Fruit fly (Drosophila melanogaster) whole organism, embryonic: ENCODE measurements around the gene Pex16.

Experiments
- Abd-B ChIP-seq: fragments of 200-800 bp; sonication (Bioruptor generic); optimal IDR thresholded peaks from 2 replicates; lab custom pipeline; 2018; ENCODE audit warnings: missing biosample characterization, mild to moderate bottlenecking, missing genetic modification characterization, moderate library complexity
- Ada2b ChIP-seq: fragments of 200-800 bp; sonication (Bioruptor generic); IDR thresholded peaks from 2 replicates; pipeline ENCODE4 v1.3.6; 2022; ENCODE audit warnings: missing biosample characterization, missing genetic modification characterization
- CG11093 ChIP-seq: fragments of 200-800 bp; sonication (Bioruptor generic); IDR thresholded peaks from 3 replicates; pipeline ENCODE4 v1.3.6; 2022; ENCODE audit warnings: missing biosample characterization, missing genetic modification characterization
- CG11247 ChIP-seq: fragments of 200-800 bp; sonication (Bioruptor generic); IDR thresholded peaks from 2 replicates; pipeline ENCODE4 v1.3.6; 2022; ENCODE audit warnings: missing biosample characterization, missing genetic modification characterization
- CG11504 ChIP-seq: fragments of 200-800 bp; sonication (Bioruptor generic); optimal IDR thresholded peaks from 3 replicates; lab custom pipeline; 2019; ENCODE audit warnings: missing biosample characterization, mild to moderate bottlenecking, missing genetic modification characterization, moderate library complexity
- CG12299 ChIP-seq: fragments of 200-800 bp; sonication (Bioruptor generic); optimal IDR thresholded peaks from 2 replicates; lab custom pipeline; 2018; ENCODE audit warnings: missing biosample characterization, mild to moderate bottlenecking, missing genetic modification characterization
- CG12391 ChIP-seq: fragments of 200-800 bp; sonication (Bioruptor generic); optimal IDR thresholded peaks from 3 replicates; lab custom pipeline; 2018; ENCODE audit warnings: missing biosample characterization, mild to moderate bottlenecking, missing genetic modification characterization, moderate library complexity
- CG12659 ChIP-seq: fragments of 200-800 bp; sonication (Bioruptor generic); optimal IDR thresholded peaks from 3 replicates; lab custom pipeline; 2017; ENCODE audit warnings: mild to moderate bottlenecking, missing biosample characterization, missing genetic modification reagents, missing genetic modification characterization
- CG15601 ChIP-seq: fragments of 200-800 bp; sonication (Bioruptor generic); optimal IDR thresholded peaks from 3 replicates; lab custom pipeline; 2019; ENCODE audit warnings: missing biosample characterization, mild to moderate bottlenecking, missing genetic modification characterization, moderate library complexity
- CG17359 ChIP-seq: fragments of 200-800 bp; sonication (Bioruptor generic); optimal IDR thresholded peaks from 3 replicates; lab custom pipeline; 2018; ENCODE audit warnings: missing biosample characterization, mild to moderate bottlenecking, missing genetic modification characterization, moderate library complexity
- CG17829 ChIP-seq: fragments of 200-800 bp; optimal IDR thresholded peaks from 2 replicates; lab custom pipeline; 2019; ENCODE audit warnings: missing biosample characterization, mild to moderate bottlenecking, missing genetic modification characterization, moderate library complexity
- CG2116 ChIP-seq: fragments of 200-800 bp; sonication (Bioruptor generic); optimal IDR thresholded peaks from 3 replicates; lab custom pipeline; 2018; ENCODE audit warnings: missing biosample characterization, mild to moderate bottlenecking, missing genetic modification characterization
- CG3065 ChIP-seq: fragments of 200-800 bp; sonication (Bioruptor generic); optimal IDR thresholded peaks from 2 replicates; lab custom pipeline; 2016; ENCODE audit warnings: missing biosample characterization, missing genetic modification characterization
- CG31224 ChIP-seq: fragments of 200-800 bp; sonication (Bioruptor generic); IDR thresholded peaks from 2 replicates; pipeline ENCODE4 v1.3.6; 2022; ENCODE audit warnings: missing biosample characterization, missing genetic modification characterization
- CG32772 ChIP-seq: fragments of 200-800 bp; sonication (Bioruptor generic); IDR thresholded peaks from 2 replicates; pipeline ENCODE4 v1.3.6; 2022; ENCODE audit warnings: missing biosample characterization, missing genetic modification characterization
- CG3407 ChIP-seq: fragments of 200-800 bp; sonication (Bioruptor generic); optimal IDR thresholded peaks from 2 replicates; lab custom pipeline; 2018; ENCODE audit warnings: missing biosample characterization, mild to moderate bottlenecking, missing genetic modification characterization
- CG3847 ChIP-seq: fragments of 200-800 bp; sonication (Bioruptor generic); IDR thresholded peaks from 2 replicates; pipeline ENCODE4 v1.3.6; 2022; ENCODE audit warnings: missing biosample characterization, missing genetic modification characterization
- CG4424 ChIP-seq: fragments of 200-800 bp; sonication (Bioruptor generic); optimal IDR thresholded peaks from 3 replicates; lab custom pipeline; 2016; ENCODE audit warnings: missing biosample characterization, missing genetic modification characterization
- CG6272 ChIP-seq: fragments of 200-800 bp; sonication (Bioruptor generic); IDR thresholded peaks from 2 replicates; pipeline ENCODE4 v1.3.6; 2022; ENCODE audit warnings: missing biosample characterization, missing genetic modification characterization
- CG6791 ChIP-seq: fragments of 200-800 bp; sonication (Bioruptor generic); IDR thresholded peaks from 3 replicates; pipeline ENCODE4 v1.3.6; 2022; ENCODE audit warnings: missing biosample characterization, missing genetic modification characterization; ENCODE audit not compliant: partially characterized antibody
- CG7745 ChIP-seq: fragments of 200-800 bp; sonication (Bioruptor generic); optimal IDR thresholded peaks from 2 replicates; lab custom pipeline; 2018; ENCODE audit warnings: missing biosample characterization, mild to moderate bottlenecking, missing genetic modification characterization, moderate library complexity
- CG7786 ChIP-seq: fragments of 200-800 bp; sonication (Bioruptor generic); optimal IDR thresholded peaks from 2 replicates; lab custom pipeline; 2016; ENCODE audit warnings: missing biosample characterization, missing genetic modification characterization
- CG8089 ChIP-seq: fragments of 200-800 bp; sonication (Bioruptor generic); optimal IDR thresholded peaks from 3 replicates; lab custom pipeline; 2016; ENCODE audit warnings: missing biosample characterization, missing genetic modification characterization
- CG9876 ChIP-seq: fragments of 200-800 bp; sonication (Bioruptor generic); optimal IDR thresholded peaks from 2 replicates; lab custom pipeline; 2016; ENCODE audit warnings: missing biosample characterization, missing genetic modification characterization
- Fer2 ChIP-seq: fragments of 200-800 bp; sonication (Bioruptor generic); optimal IDR thresholded peaks from 2 replicates; lab custom pipeline; 2018; ENCODE audit warnings: missing biosample characterization, mild to moderate bottlenecking, missing genetic modification characterization, moderate library complexity
- HmgZ ChIP-seq: fragments of 200-800 bp; sonication (Bioruptor generic); optimal IDR thresholded peaks from 2 replicates; lab custom pipeline; 2018; ENCODE audit warnings: missing biosample characterization, mild to moderate bottlenecking, missing genetic modification characterization
- MESR4 ChIP-seq: fragments of 200-800 bp; sonication (Bioruptor generic); optimal IDR thresholded peaks from 2 replicates; lab custom pipeline; 2018; ENCODE audit warnings: missing biosample characterization, mild to moderate bottlenecking, missing genetic modification characterization, moderate library complexity
- Mes4 ChIP-seq: fragments of 200-800 bp; sonication (Bioruptor generic); optimal IDR thresholded peaks from 2 replicates; lab custom pipeline; 2016; ENCODE audit warnings: missing biosample characterization, missing genetic modification characterization
- Nf-YA ChIP-seq: fragments of 200-800 bp; sonication (Bioruptor generic); IDR thresholded peaks from 2 replicates; pipeline ENCODE4 v1.3.6; 2022; ENCODE audit warnings: missing biosample characterization, missing genetic modification characterization
- Poxn ChIP-seq: fragments of 200-800 bp; sonication (Bioruptor generic); IDR thresholded peaks from 2 replicates; pipeline ENCODE4 v1.3.6; 2022; ENCODE audit warnings: missing biosample characterization, missing genetic modification characterization
- Side ChIP-seq: fragments of 200-800 bp; sonication (Bioruptor generic); optimal IDR thresholded peaks from 2 replicates; lab custom pipeline; 2016; ENCODE audit warnings: missing biosample characterization, missing genetic modification characterization
- Sox102F ChIP-seq: fragments of 200-800 bp; sonication (Bioruptor generic); optimal IDR thresholded peaks from 2 replicates; lab custom pipeline; 2018; ENCODE audit warnings: missing biosample characterization, mild to moderate bottlenecking, missing genetic modification characterization, moderate library complexity
- Stat92E ChIP-seq, 3 experiments: fragments of >200 bp in 2 of 3; fragments of 200-800 bp in 1 of 3; sonication (Bioruptor generic) in 1 of 3; optimal IDR thresholded peaks; 2 replicates each; lab custom pipeline; 2017 to 2019; ENCODE audit warnings: missing biosample characterization in 3 of 3, missing genetic modification characterization in 3 of 3, mild to moderate bottlenecking in 1 of 3, moderate library complexity in 1 of 3
- ac ChIP-seq: fragments of 200-800 bp; sonication (Bioruptor generic); optimal IDR thresholded peaks from 3 replicates; lab custom pipeline; 2017; ENCODE audit warnings: missing biosample characterization, mild to moderate bottlenecking, missing genetic modification characterization
- ara ChIP-seq: fragments of 200-800 bp; sonication (Bioruptor generic); IDR thresholded peaks from 2 replicates; pipeline ENCODE4 v1.3.6; 2022; ENCODE audit warnings: missing biosample characterization, missing genetic modification characterization
- bbx ChIP-seq: fragments of 200-800 bp; sonication (Bioruptor generic); IDR thresholded peaks from 2 replicates; pipeline ENCODE4 v1.3.6; 2022; ENCODE audit warnings: missing biosample characterization, missing genetic modification characterization; ENCODE audit not compliant: partially characterized antibody
- dati ChIP-seq: fragments of 200-800 bp; sonication (Bioruptor generic); IDR thresholded peaks from 2 replicates; pipeline ENCODE4 v1.3.6; 2022; ENCODE audit warnings: missing biosample characterization, missing genetic modification characterization
- disco-r ChIP-seq: fragments of 200-800 bp; sonication (Bioruptor generic); optimal IDR thresholded peaks from 2 replicates; lab custom pipeline; 2016; ENCODE audit warnings: missing biosample characterization, missing genetic modification characterization
- dmrt11E ChIP-seq: fragments of 200-800 bp; sonication (Bioruptor generic); optimal IDR thresholded peaks from 3 replicates; lab custom pipeline; 2018; ENCODE audit warnings: missing biosample characterization, mild to moderate bottlenecking, missing genetic modification characterization, moderate library complexity
- eve ChIP-seq, 2 experiments: fragments of >200 bp; optimal IDR thresholded peaks; 2 replicates each; lab custom pipeline; 2017; ENCODE audit warnings: missing biosample characterization in 2 of 2, missing genetic modification characterization in 2 of 2
- fd3F ChIP-seq: fragments of 200-800 bp; sonication (Bioruptor generic); optimal IDR thresholded peaks from 2 replicates; lab custom pipeline; 2018; ENCODE audit warnings: missing biosample characterization, mild to moderate bottlenecking, missing genetic modification characterization, moderate library complexity
- jing ChIP-seq: fragments of 200-800 bp; sonication (Bioruptor generic); optimal IDR thresholded peaks from 2 replicates; lab custom pipeline; 2018; ENCODE audit warnings: missing biosample characterization, mild to moderate bottlenecking, missing genetic modification characterization
- kah ChIP-seq: fragments of 200-800 bp; sonication (Bioruptor generic); optimal IDR thresholded peaks from 2 replicates; lab custom pipeline; 2018; ENCODE audit warnings: missing biosample characterization, mild to moderate bottlenecking, missing genetic modification characterization
- knrl ChIP-seq: fragments of 200-800 bp; sonication (Bioruptor generic); IDR thresholded peaks from 3 replicates; pipeline ENCODE4 v1.3.6; 2022; ENCODE audit warnings: missing biosample characterization, missing genetic modification characterization; ENCODE audit not compliant: partially characterized antibody
- luna ChIP-seq: fragments of 200-800 bp; sonication (Bioruptor generic); optimal IDR thresholded peaks from 2 replicates; lab custom pipeline; 2016; ENCODE audit warnings: missing biosample characterization, missing genetic modification characterization
- p53 ChIP-seq: fragments of 200-800 bp; sonication (Bioruptor generic); optimal IDR thresholded peaks from 2 replicates; lab custom pipeline; 2016; ENCODE audit warnings: missing biosample characterization, missing genetic modification characterization
- pb ChIP-seq: fragments of 200-800 bp; sonication (Bioruptor generic); optimal IDR thresholded peaks from 3 replicates; lab custom pipeline; 2016; ENCODE audit warnings: missing biosample characterization, missing genetic modification characterization
- ranshi ChIP-seq: fragments of 200-800 bp; sonication (Bioruptor generic); IDR thresholded peaks from 2 replicates; pipeline ENCODE4 v1.3.6; 2022; ENCODE audit warnings: missing biosample characterization, missing genetic modification characterization
- rib ChIP-seq: fragments of 200-800 bp; sonication (Bioruptor generic); IDR thresholded peaks from 2 replicates; pipeline ENCODE4 v1.3.6; 2022; ENCODE audit warnings: missing biosample characterization, missing genetic modification characterization
- ro ChIP-seq: fragments of 200-800 bp; sonication (Bioruptor generic); IDR thresholded peaks from 2 replicates; pipeline ENCODE4 v1.3.6; 2022; ENCODE audit warnings: missing biosample characterization, missing genetic modification characterization
- zen ChIP-seq: fragments of 200-800 bp; sonication (Bioruptor generic); optimal IDR thresholded peaks from 3 replicates; lab custom pipeline; 2018; ENCODE audit warnings: missing biosample characterization, mild to moderate bottlenecking, missing genetic modification characterization, moderate library complexity

The Pex16 gene

DNA sequence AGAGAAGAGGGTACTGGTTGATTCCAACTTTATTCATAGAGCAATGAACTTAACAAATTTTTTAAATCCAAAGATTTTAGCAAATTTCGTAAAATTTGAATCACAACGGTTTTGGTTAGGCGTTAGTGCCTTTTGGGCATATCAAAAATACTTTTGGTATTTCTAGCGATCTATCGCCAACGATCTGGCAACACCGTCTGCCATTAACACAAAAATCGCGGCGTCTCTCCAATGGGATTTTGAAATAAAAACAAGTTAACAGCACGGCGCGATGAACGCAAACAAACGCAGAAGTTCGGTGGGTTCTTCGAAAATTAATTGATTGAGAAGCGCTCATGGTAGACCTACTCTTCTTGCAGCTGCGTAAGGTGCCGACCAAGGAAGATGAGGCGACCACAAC is 22.1 kb upstream of the Pex16 start, which contains the start of gene Spc105R (continued):
- TF ChIP-seq CG6272 (no peak), CG31224 (no peak), Mes4 (GFP tag; lab: Kevin White, UChicago) (no peak), CG17359 (no peak), CG11093 (GFP tag; lab: Robert Waterston, UW) (no peak), Abd-B (GFP tag; lab: Kevin White, UChicago) (no peak), CG7786 (no peak), p53 (GFP tag; lab: Kevin White, UChicago) (no peak), bbx (GFP tag; lab: Robert Waterston, UW) (no peak; the same call in 1 of the 2 replicates), fd3F (GFP tag; lab: Kevin White, UChicago) (no peak), CG12659 (GFP tag; lab: Kevin White, UChicago) (no peak), knrl (GFP tag; lab: Robert Waterston, UW) (0 out of 3 replicates have a peak, but pooled peaks have one; percentile 12), jing (GFP tag; lab: Kevin White, UChicago) (no peak), kah (GFP tag; lab: Kevin White, UChicago) (no peak), CG11247 (GFP tag; lab: Robert Waterston, UW) (no peak), disco-r (GFP tag; lab: Kevin White, UChicago) (no peak), Nf-YA (GFP tag; lab: Robert Waterston, UW) (no peak), CG6791 (peak; percentile 43; the same call in 2 of the 3 replicates), Poxn (no peak), ro (GFP tag; lab: Robert Waterston, UW) (no peak), CG17829 (tag; lab: Kevin White, UChicago) (peak; percentile 26), CG3407 (GFP tag; lab: Kevin White, UChicago) (no peak), CG4424 (GFP tag; lab: Kevin White, UChicago) (no peak), ac (GFP tag; lab: Kevin White, UChicago) (no peak), eve (GFP tag; optimal IDR thresholded peaks at IDR 0.05; lab: Kevin White, UChicago) (no peak), CG3065 (GFP tag; lab: Kevin White, UChicago) (no peak), Fer2 (tag; lab: Kevin White, UChicago) (no peak), rib (GFP tag; lab: Robert Waterston, UW) (no peak), CG15601 (tag; lab: Kevin White, UChicago) (no peak), Side (no peak), CG2116 (GFP tag; lab: Kevin White, UChicago) (peak; percentile 32), Ada2b (GFP tag; lab: Robert Waterston, UW) (no peak), ara (no peak), CG7745 (no peak), CG3847 (GFP tag; lab: Robert Waterston, UW) (0 out of 2 replicates have a peak, but pooled peaks have one; percentile 25), luna (GFP tag; lab: Kevin White, UChicago) (no peak), Sox102F (GFP tag; lab: Kevin White, UChicago) (no peak), CG12299 (tag; lab: Kevin White, UChicago) (no peak), CG8089 (no peak), CG11504 (tag; lab: Kevin White, UChicago) (no peak), Stat92E (GFP tag; optimal IDR thresholded peaks at IDR 0.05; lab: Kevin White, UChicago) (peak in 1 of 3 experiments; percentile 9), CG9876 (GFP tag; lab: Kevin White, UChicago) (no peak), CG12391 (tag; lab: Kevin White, UChicago) (no peak), CG32772 (GFP tag; lab: Robert Waterston, UW) (no peak), dmrt11E (no peak), zen (tag; lab: Kevin White, UChicago) (no peak), dati (no peak), MESR4 (GFP tag; lab: Kevin White, UChicago) (peak; percentile 41), ranshi (no peak; the same call in 1 of the 2 replicates), HmgZ (tag; lab: Kevin White, UChicago) (peak; percentile 7), pb (no peak)
